Fruit fly (Drosophila melanogaster) whole organism, wandering third instar larva: ENCODE results near the gene Nop56.

ENCODE experiments used
- CrebA ChIP-seq: fragments of 200-800 bp; sonication (Bioruptor generic); optimal IDR thresholded peaks from 2 replicates; lab custom pipeline; 2016; ENCODE audit warnings: missing biosample characterization, mild to moderate bottlenecking, missing genetic modification characterization, borderline replicate concordance
- Dfd ChIP-seq: fragments of >200 bp; optimal IDR thresholded peaks from 2 replicates; lab custom pipeline; 2017; ENCODE audit warnings: missing biosample characterization, missing genetic modification characterization
- N ChIP-seq: fragments of >200 bp; optimal IDR thresholded peaks from 2 replicates; lab custom pipeline; 2018; ENCODE audit warnings: missing biosample characterization, missing external identifiers, missing genetic modification characterization
- dl ChIP-seq, 2 experiments: fragments of 175-275, 200-275 bp in 1 of 2; fragments of 200-275 bp in 1 of 2; sonication (Bioruptor generic); optimal IDR thresholded peaks; lab custom pipeline; 2018; ENCODE audit warnings: mild to moderate bottlenecking in 2 of 2, missing biosample characterization in 2 of 2, missing genetic modification characterization in 2 of 2, moderate library complexity in 2 of 2; ENCODE audit not compliant: partially characterized antibody in 2 of 2, insufficient read depth in 1 of 2
- psq ChIP-seq: fragments of 200-800 bp; sonication (Bioruptor generic); optimal IDR thresholded peaks from 3 replicates; lab custom pipeline; 2017; ENCODE audit warnings: missing biosample characterization, mild to moderate bottlenecking, missing genetic modification characterization, moderate library complexity

DNA sequence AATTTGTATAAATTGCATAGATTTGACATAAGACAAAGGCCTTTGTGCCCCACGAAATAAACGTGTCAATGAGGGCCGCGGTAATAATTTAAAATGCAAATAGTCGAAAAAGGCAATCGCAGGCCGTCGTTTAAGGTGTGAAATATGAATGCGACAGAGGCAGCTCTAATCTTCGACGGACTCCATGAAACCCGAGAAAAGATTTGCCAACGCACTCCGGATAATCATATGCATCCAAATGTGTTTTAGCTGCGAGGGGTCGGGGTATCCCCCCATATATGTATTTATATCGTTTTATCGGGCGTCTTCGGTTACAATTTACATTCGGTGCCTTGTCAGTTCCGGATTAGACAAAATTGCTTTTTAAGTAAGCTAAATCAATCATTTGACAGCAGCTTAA is 17.4 kb upstream of the Nop56 start:
- TF ChIP-seq N (GFP tag; lab: Kevin White, UChicago) (no peak), CrebA (GFP tag; lab: Kevin White, UChicago) (no peak), psq (GFP tag; lab: Kevin White, UChicago) (no peak), Dfd (GFP tag; lab: Kevin White, UChicago) (no peak), dl (GFP tag; optimal IDR thresholded peaks at IDR 0.05; lab: Kevin White, UChicago; ENCODE audit: insufficient read depth in 1 of 2, partially characterized antibody in 2 of 2) (no peak)
